Fruit fly (Drosophila melanogaster): ENCODE measurements around the gene Wnk.

The Wnk gene

DNA sequence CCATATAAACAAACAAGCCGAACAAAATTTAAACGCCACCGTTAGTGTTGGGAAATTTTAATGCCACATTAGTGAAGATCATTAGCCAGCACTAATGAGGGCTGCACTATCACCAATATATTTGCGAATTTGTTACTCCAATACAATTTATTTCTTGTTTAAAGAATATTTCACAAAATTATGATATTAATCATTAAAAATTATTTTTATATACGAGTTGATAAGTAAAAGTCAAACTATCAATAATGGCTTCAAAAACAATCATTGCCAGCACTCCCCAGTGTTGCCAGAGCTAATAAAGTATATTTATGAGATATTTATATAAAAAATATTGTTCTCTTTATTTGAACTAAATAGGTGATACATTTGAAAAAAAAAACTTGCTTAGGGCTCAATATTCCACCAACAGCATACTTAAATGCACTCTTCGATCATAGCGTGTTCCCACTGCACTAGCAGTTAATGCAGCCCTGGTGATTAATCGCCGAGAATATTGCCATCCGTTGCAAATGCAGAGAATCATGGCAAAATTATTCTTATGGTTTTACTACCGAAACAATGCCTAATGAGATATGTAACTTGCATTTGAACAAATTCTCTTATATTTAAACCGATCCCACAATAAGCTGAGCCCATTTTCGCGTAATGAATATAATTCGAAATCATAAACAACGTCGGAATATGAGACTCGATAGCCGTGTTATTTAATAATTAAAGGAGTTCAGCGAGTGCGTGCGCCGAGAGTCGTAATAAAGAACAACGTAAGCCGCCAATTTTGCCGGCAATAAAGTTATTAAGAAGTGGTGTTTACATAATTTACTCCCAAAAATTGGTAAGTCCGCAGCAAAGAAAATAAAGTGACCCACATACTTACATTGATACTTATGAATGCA is 38.7 kb downstream of the Wnk start, which contains the start of the genes SAK and Cdk12 (continued):
- TF ChIP-seq Max (GFP tag; optimal IDR thresholded peaks at IDR 0.05) (peak; percentile 82), bigmax (GFP tag; optimal IDR thresholded peaks at IDR 0.05) (no peak), CG12071 (GFP tag; optimal IDR thresholded peaks at IDR 0.05) (no peak), slp2 (GFP tag; optimal IDR thresholded peaks at IDR 0.05) (peak; percentile 46), CG13296 (GFP tag; optimal IDR thresholded peaks at IDR 0.05) (peak; percentile 86), CG32772 (GFP tag; IDR thresholded peaks at IDR 0.05) (peak; percentile 76), br (optimal IDR thresholded peaks at IDR 0.05) (no peak), ATbp (GFP tag; optimal IDR thresholded peaks at IDR 0.05) (peak; percentile 40), Stat92E (GFP tag; optimal IDR thresholded peaks at IDR 0.05) (peak in 1 of 3 experiments; percentile 2), CG30403 (GFP tag; optimal IDR thresholded peaks at IDR 0.05) (peak; percentile 92), B-H1 (GFP tag; IDR thresholded peaks at IDR 0.05) (peak; percentile 61), HLH4C (GFP tag; IDR thresholded peaks at IDR 0.05; ENCODE audit: partially characterized antibody) (no peak), stwl (tag; optimal IDR thresholded peaks at IDR 0.05) (peak; percentile 93), CG4854 (GFP tag; optimal IDR thresholded peaks at IDR 0.05) (peak; percentile 21), zen (tag; optimal IDR thresholded peaks at IDR 0.05) (peak; percentile 87), toy (GFP tag; IDR thresholded peaks at IDR 0.05) (peak; percentile 47; the same call in 1 of the 2 replicates), CG18764 (GFP tag; optimal IDR thresholded peaks at IDR 0.05) (peak; percentile 69), CG4707 (GFP tag; optimal IDR thresholded peaks at IDR 0.05) (no peak), NC2α (GFP tag; optimal IDR thresholded peaks at IDR 0.05) (no peak), Nf-YC (tag; optimal IDR thresholded peaks at IDR 0.05) (peak; percentile 83), so (GFP tag; IDR thresholded peaks at IDR 0.05) (peak; percentile 87), ham (GFP tag; IDR thresholded peaks at IDR 0.05) (peak; percentile 24; the same call in 1 of the 2 replicates), CG34376 (GFP tag; optimal IDR thresholded peaks at IDR 0.05) (peak; percentile 57), CG3163 (GFP tag; optimal IDR thresholded peaks at IDR 0.05) (peak; percentile 23), abd-A (tag; optimal IDR thresholded peaks at IDR 0.05) (peak; percentile 77), Drgx (GFP tag; IDR thresholded peaks at IDR 0.05) (peak; percentile 55), D19B (GFP tag; optimal IDR thresholded peaks at IDR 0.05) (peak; percentile 74), HLHmδ (GFP tag; optimal IDR thresholded peaks at IDR 0.05) (no peak), tio (GFP tag; optimal IDR thresholded peaks at IDR 0.05) (peak; percentile 88), Mad (GFP tag; optimal IDR thresholded peaks at IDR 0.05) (peak; percentile 43), exex (tag; optimal IDR thresholded peaks at IDR 0.05) (peak; percentile 69), Sox102F (GFP tag; optimal IDR thresholded peaks at IDR 0.05) (peak; percentile 79), fd96Cb (tag; optimal IDR thresholded peaks at IDR 0.05) (peak; percentile 76), Hmx (GFP tag; optimal IDR thresholded peaks at IDR 0.05) (no peak), CG9876 (GFP tag; optimal IDR thresholded peaks at IDR 0.05) (peak; percentile 60), Dip3 (GFP tag; optimal IDR thresholded peaks at IDR 0.05) (peak; percentile 71), Six4 (GFP tag; optimal IDR thresholded peaks at IDR 0.05) (peak; percentile 80), org-1 (GFP tag; optimal IDR thresholded peaks at IDR 0.05) (peak; percentile 64), TFAM (GFP tag; optimal IDR thresholded peaks at IDR 0.05) (no peak), lab (GFP tag; optimal IDR thresholded peaks at IDR 0.05) (peak; percentile 89), cad (GFP tag; optimal IDR thresholded peaks at IDR 0.05) (no peak), CG13624 (GFP tag; optimal IDR thresholded peaks at IDR 0.05) (peak; percentile 49), CG2678 (tag; optimal IDR thresholded peaks at IDR 0.05) (peak; percentile 90), Ada2b (GFP tag; IDR thresholded peaks at IDR 0.05) (peak; percentile 78; the same call in 1 of the 2 replicates), Hr39 (optimal IDR thresholded peaks at IDR 0.05) (no peak), NK7.1 (GFP tag; optimal IDR thresholded peaks at IDR 0.05) (peak; percentile 13), CG14710 (tag; optimal IDR thresholded peaks at IDR 0.05) (peak; percentile 94), dysf (GFP tag; IDR thresholded peaks at IDR 0.05) (peak; percentile 86), tap (tag; optimal IDR thresholded peaks at IDR 0.05) (peak; percentile 82)
